Fruit fly (Drosophila melanogaster): ENCODE results near the gene CG1792.

CG1792 gene

dm6 chr3R:31616001-31616400, at the start of gene CG1792, which contains the start of gene Mnat9:
Gene CG1792 (plus strand): TSS chr3R:31616303.
Gene Mnat9 (minus strand): TSS chr3R:31616160.
- peak; percentile 98 for TF ChIP-seq CG17801 (GFP tag; optimal IDR thresholded peaks at IDR 0.05; ENCODE audit: partially characterized antibody)

DNA sequence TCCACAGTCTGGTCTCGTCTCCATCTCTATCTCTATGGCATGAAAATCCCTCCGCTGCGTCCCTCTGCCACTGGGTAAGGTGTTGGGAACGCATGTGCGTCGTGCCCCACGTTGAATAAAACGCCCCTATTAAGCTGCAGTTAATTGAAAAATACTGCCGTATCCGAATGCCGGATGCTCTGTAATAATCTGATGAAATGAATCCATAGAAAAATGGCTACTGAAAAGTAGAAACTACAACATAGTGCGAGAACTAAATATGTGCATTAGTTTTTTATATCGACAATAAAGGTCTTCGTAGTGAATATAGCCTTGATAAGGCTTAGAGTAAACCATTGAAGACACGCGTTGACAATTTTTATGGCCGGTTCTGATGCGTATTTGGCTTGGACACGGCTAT, 49.4 kb upstream of the CG1792 start:
- TF ChIP-seq CG17801 (GFP tag; optimal IDR thresholded peaks at IDR 0.05; ENCODE audit: partially characterized antibody) = no peak

- peak; percentile 33 for TF ChIP-seq CG17801 (GFP tag; optimal IDR thresholded peaks at IDR 0.05; ENCODE audit: partially characterized antibody)
Measured at dm6 chr3R:31571885-31572292, 44.2 kb upstream of the CG1792 start, which contains the start of gene gammaCOP. Gene gammaCOP (plus strand): TSS chr3R:31572143.

- no peak for TF ChIP-seq CG17801 (GFP tag; optimal IDR thresholded peaks at IDR 0.05; ENCODE audit: partially characterized antibody)
Measured at dm6 chr3R:31577351-31577750, 38.8 kb upstream of the CG1792 start.

DNA sequence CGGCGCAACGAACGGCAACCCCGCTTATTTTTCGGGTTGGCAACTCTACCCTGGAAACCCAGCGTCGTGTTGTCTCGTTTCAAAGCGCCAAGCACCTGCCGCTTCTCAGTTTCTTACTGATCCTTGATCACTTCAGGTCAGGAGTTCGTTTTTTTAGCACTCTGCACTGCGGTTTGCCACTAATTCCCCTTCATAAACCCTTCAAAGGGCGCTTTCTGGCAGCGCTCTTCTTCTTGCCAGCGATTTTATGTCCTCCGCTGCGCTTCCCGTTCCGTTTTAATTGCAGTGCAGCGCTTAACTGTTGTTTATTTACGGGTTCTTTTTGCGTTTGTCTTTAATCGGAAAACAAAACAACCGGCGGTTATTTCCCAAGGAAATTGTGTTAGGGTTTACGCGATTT, 36.1 kb upstream of the CG1792 start:
- TF ChIP-seq CG17801 (GFP tag; optimal IDR thresholded peaks at IDR 0.05; ENCODE audit: partially characterized antibody) = no peak

- TF ChIP-seq CG17801 (GFP tag; optimal IDR thresholded peaks at IDR 0.05; ENCODE audit: partially characterized antibody) = peak; percentile 1
Measured at dm6 chr3R:31580586-31580994, 35.5 kb upstream of the CG1792 start, which contains the start of the genes pygo and rod. Gene pygo (minus strand): TSS chr3R:31580699. Gene rod (plus strand): TSS chr3R:31580951.

dm6 chr3R:31588374-31588773, 27.7 kb upstream of the CG1792 start, which contains the start of gene CG1635:
Gene CG1635 (plus strand): TSS chr3R:31588673.
- TF ChIP-seq CG17801 (GFP tag; optimal IDR thresholded peaks at IDR 0.05; ENCODE audit: partially characterized antibody) = peak; percentile 100

DNA sequence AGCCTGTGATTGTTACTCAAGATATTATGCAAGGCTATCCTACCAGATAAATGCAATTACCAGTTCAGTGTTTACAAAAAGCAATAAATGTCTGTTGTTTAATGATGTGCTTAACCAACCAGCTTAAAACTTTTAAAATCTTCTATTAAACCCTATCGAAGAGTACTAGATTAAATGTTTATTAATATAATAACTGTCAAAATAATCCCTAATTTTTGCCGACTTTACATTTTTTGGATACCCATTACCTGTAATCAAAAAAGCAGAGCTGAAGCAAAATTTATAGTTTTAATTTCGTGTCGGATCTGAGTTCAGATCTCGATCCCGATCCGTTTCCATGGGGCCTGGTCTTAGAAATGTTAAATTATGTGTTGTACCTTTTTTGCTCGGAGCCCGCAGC, 25.8 kb upstream of the CG1792 start, which contains the start of gene CG1638:
Gene CG1638 (plus strand): TSS at position 301 of the 400 bp plus-strand sequence.
- TF ChIP-seq CG17801 (GFP tag; optimal IDR thresholded peaks at IDR 0.05; ENCODE audit: partially characterized antibody) = no peak

DNA sequence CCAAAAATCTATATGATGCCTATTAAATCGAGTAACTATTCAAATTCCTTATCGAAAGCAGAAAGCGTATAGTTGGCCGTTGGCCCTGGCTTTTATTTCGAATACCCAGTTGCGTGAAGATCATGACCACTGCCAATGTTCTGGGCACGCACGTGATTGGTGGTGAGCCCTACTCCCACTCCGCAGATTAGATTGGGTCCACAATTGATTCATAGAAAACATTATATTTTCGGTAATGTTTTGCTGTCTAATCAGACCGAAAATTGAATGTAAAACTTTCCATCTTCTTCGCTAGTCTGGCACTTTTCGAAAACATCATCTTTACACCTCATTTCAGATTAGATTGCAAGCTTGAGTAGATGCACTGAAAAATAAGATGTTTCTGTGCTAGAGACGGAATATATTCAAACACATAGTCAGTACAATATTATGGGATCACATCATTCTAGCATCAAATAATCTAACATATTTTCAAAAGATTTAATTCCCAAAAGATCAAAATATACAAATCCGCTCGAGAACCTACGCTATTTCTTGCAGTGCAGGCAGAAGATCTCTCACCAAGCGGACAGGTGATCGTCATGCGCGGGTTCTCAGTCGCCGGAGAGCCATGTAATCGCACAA, 23.7 kb upstream of the CG1792 start, which contains the start of gene CG1774:
Gene CG1774 (plus strand): TSS at position 548 of the 624 bp plus-strand sequence.
- TF ChIP-seq CG17801 (GFP tag; optimal IDR thresholded peaks at IDR 0.05; ENCODE audit: partially characterized antibody) = peak; percentile 96

dm6 chr3R:31596071-31596883, 19.8 kb upstream of the CG1792 start, which contains the start of gene RpL6:
Gene RpL6 (minus strand): TSS chr3R:31596204.
- TF ChIP-seq CG17801 (GFP tag; optimal IDR thresholded peaks at IDR 0.05; ENCODE audit: partially characterized antibody) = peak; percentile 31

dm6 chr3R:31597736-31598431, 18.2 kb upstream of the CG1792 start:
- TF ChIP-seq CG17801 (GFP tag; optimal IDR thresholded peaks at IDR 0.05; ENCODE audit: partially characterized antibody) = no peak

- no peak for TF ChIP-seq CG17801 (GFP tag; optimal IDR thresholded peaks at IDR 0.05; ENCODE audit: partially characterized antibody)
Measured at dm6 chr3R:31599538-31600313, 16.4 kb upstream of the CG1792 start.

dm6 chr3R:31603246-31603645, 12.9 kb upstream of the CG1792 start:
- no peak for TF ChIP-seq CG17801 (GFP tag; optimal IDR thresholded peaks at IDR 0.05; ENCODE audit: partially characterized antibody)

DNA sequence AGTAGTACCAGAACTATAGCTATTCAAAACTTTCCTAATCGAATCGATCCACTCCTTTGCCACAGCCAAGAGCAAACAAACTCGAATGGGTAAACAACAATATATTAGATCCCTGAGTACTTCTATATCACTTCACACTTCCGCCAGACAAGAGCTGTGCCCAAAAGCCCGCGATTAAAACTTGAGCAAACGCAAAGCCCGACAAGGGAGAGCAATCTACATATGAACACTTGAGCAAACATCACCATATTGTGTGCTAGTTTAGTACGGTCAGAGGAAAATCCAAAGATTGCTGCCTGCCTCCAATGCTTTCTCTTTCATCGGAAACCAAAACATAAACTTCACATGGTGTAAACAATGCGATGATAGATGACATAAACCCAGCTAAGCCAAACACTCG, 12.4 kb upstream of the CG1792 start:
- TF ChIP-seq CG17801 (GFP tag; optimal IDR thresholded peaks at IDR 0.05; ENCODE audit: partially characterized antibody) = no peak
